Worm (Caenorhabditis elegans) whole organism, L1 larva: Measurements from ENCODE around the gene dcaf-1.

ENCODE experiments used
- F16B12.6 ChIP-seq: fragments of 150-350 bp; optimal IDR thresholded peaks from 2 replicates; lab custom pipeline; 2014; ENCODE audit warnings: missing biosample characterization, missing genetic modification characterization
- aha-1 ChIP-seq: fragments of 150-350 bp; optimal IDR thresholded peaks from 2 replicates; lab custom pipeline; 2014; ENCODE audit warnings: missing biosample characterization, missing genetic modification characterization
- ces-1 ChIP-seq: fragments of 150-350 bp; optimal IDR thresholded peaks from 2 replicates; lab custom pipeline; 2014; ENCODE audit warnings: missing biosample characterization, missing genetic modification reagents, missing genetic modification characterization
- elt-2 ChIP-seq: sonication (generic microtip); optimal IDR thresholded peaks from 2 replicates; lab custom pipeline; 2016; ENCODE audit warnings: missing genetic modification characterization, mild to moderate bottlenecking, inconsistent platforms, missing compliant biosample characterization, missing genetic modification reagents
- irx-1 ChIP-seq: sonication (generic microtip); optimal IDR thresholded peaks from 2 replicates; lab custom pipeline; 2016; ENCODE audit warnings: missing genetic modification characterization, missing compliant biosample characterization
- lin-39 ChIP-seq: fragments of 150-350 bp; optimal IDR thresholded peaks from 2 replicates; lab custom pipeline; 2014; ENCODE audit warnings: missing biosample characterization, missing genetic modification reagents, missing genetic modification characterization
- lir-3 ChIP-seq: sonication (generic microtip); optimal IDR thresholded peaks from 2 replicates; lab custom pipeline; 2016; ENCODE audit warnings: mild to moderate bottlenecking, missing genetic modification characterization, moderate library complexity, missing compliant biosample characterization; ENCODE audit not compliant: poor library complexity
- nhr-77 ChIP-seq: fragments of 150-350 bp; optimal IDR thresholded peaks from 2 replicates; lab custom pipeline; 2014; ENCODE audit warnings: missing biosample characterization, missing genetic modification characterization
- pqm-1 ChIP-seq: sonication (generic microtip); optimal IDR thresholded peaks from 3 replicates; lab custom pipeline; 2017; ENCODE audit warnings: missing biosample characterization, missing genetic modification characterization
- ztf-4 ChIP-seq: fragments of 150-350 bp; optimal IDR thresholded peaks from 2 replicates; lab custom pipeline; 2014; ENCODE audit warnings: missing biosample characterization, missing genetic modification characterization

DNA sequence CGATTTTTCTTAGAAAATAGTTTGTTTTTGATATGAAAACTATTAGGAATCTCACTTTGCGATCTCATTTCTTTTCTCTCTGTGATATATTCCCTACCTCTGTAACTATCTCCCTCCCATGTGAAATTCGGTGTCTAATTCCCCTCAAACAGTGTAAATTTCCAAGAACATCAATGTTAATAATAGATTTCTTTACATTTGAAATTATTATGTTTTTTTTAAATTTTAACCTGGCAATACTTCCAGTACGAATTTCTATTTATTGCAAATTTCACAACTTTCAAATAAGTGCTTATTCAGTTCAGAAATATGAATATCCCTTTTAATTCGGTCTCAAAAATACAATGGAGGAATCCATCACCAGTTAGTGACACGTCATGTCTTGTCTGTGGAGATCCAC is 21.9 kb upstream of the dcaf-1 start, which contains the start of gene nhr-100:
- no peak for TF ChIP-seq lir-3 (tag; lab: Kevin White, UChicago)
- TF ChIP-seq ztf-4: no peak
- TF ChIP-seq elt-2 (tag; lab: Kevin White, UChicago): no peak
- TF ChIP-seq pqm-1 (tag; lab: Kevin White, UChicago): no peak
- no peak for TF ChIP-seq irx-1 (tag; lab: Kevin White, UChicago)
- no peak for TF ChIP-seq aha-1 (tag; lab: Kevin White, UChicago)
- no peak for TF ChIP-seq lin-39
- TF ChIP-seq ces-1: no peak
- TF ChIP-seq nhr-77 (tag; lab: Kevin White, UChicago): no peak
- no peak for TF ChIP-seq F16B12.6 (tag; lab: Kevin White, UChicago)
